Fruit fly (Drosophila melanogaster) whole organism, embryonic: ENCODE data around the gene Vm26Ac.

Source experiments
- Adf1 ChIP-seq: fragments of 200-800 bp; sonication (Bioruptor generic); IDR thresholded peaks from 2 replicates; pipeline ENCODE4 v1.3.6; 2022; ENCODE audit warnings: missing biosample characterization, missing genetic modification characterization
- Asciz ChIP-seq: fragments of 200-800 bp; sonication (Bioruptor generic); optimal IDR thresholded peaks from 2 replicates; lab custom pipeline; 2017; ENCODE audit warnings: missing biosample characterization, mild to moderate bottlenecking, missing genetic modification characterization, missing genetic modification reagents
- CG11695 ChIP-seq: fragments of 200-800 bp; sonication (Bioruptor generic); IDR thresholded peaks from 3 replicates; pipeline ENCODE4 v1.3.6; 2022; ENCODE audit warnings: missing biosample characterization, missing genetic modification characterization
- CG1233 ChIP-seq: fragments of 200-800 bp; sonication (Bioruptor generic); optimal IDR thresholded peaks from 4 replicates; lab custom pipeline; 2018; ENCODE audit warnings: missing biosample characterization, mild to moderate bottlenecking, missing genetic modification characterization
- CG13123 ChIP-seq: fragments of 200-800 bp; sonication (Bioruptor generic); optimal IDR thresholded peaks from 2 replicates; lab custom pipeline; 2016; ENCODE audit warnings: missing biosample characterization, missing genetic modification characterization
- CG13424 ChIP-seq: fragments of 200-800 bp; sonication (Bioruptor generic); optimal IDR thresholded peaks from 2 replicates; lab custom pipeline; 2019; ENCODE audit warnings: missing biosample characterization, mild to moderate bottlenecking, missing genetic modification characterization, moderate library complexity
- CG15011 ChIP-seq: fragments of 200-800 bp; sonication (Bioruptor generic); optimal IDR thresholded peaks from 3 replicates; lab custom pipeline; 2018; ENCODE audit warnings: missing biosample characterization, mild to moderate bottlenecking, missing genetic modification characterization
- CG15601 ChIP-seq: fragments of 200-800 bp; sonication (Bioruptor generic); optimal IDR thresholded peaks from 3 replicates; lab custom pipeline; 2019; ENCODE audit warnings: missing biosample characterization, mild to moderate bottlenecking, missing genetic modification characterization, moderate library complexity
- CG1603 ChIP-seq: fragments of 200-800 bp; sonication (Bioruptor generic); optimal IDR thresholded peaks from 2 replicates; lab custom pipeline; 2019; ENCODE audit warnings: missing biosample characterization, mild to moderate bottlenecking, missing genetic modification characterization, moderate library complexity
- CG17328 ChIP-seq: fragments of 200-800 bp; sonication (Bioruptor generic); IDR thresholded peaks from 2 replicates; pipeline ENCODE4 v1.3.6; 2022; ENCODE audit warnings: missing biosample characterization, missing genetic modification characterization
- CG18262 ChIP-seq: fragments of 200-800 bp; optimal IDR thresholded peaks from 3 replicates; lab custom pipeline; 2019; ENCODE audit warnings: missing biosample characterization, mild to moderate bottlenecking, missing genetic modification characterization, moderate library complexity
- CG2116 ChIP-seq: fragments of 200-800 bp; sonication (Bioruptor generic); optimal IDR thresholded peaks from 3 replicates; lab custom pipeline; 2018; ENCODE audit warnings: missing biosample characterization, mild to moderate bottlenecking, missing genetic modification characterization
- CG32532 ChIP-seq: fragments of 200-800 bp; sonication (Bioruptor generic); IDR thresholded peaks from 2 replicates; pipeline ENCODE4 v1.3.6; 2022; ENCODE audit warnings: missing biosample characterization, missing genetic modification characterization
- CG3407 ChIP-seq: fragments of 200-800 bp; sonication (Bioruptor generic); optimal IDR thresholded peaks from 2 replicates; lab custom pipeline; 2018; ENCODE audit warnings: missing biosample characterization, mild to moderate bottlenecking, missing genetic modification characterization
- CG4328 ChIP-seq: fragments of 200-800 bp; sonication (Bioruptor generic); optimal IDR thresholded peaks from 3 replicates; lab custom pipeline; 2017; ENCODE audit warnings: missing biosample characterization, missing genetic modification reagents, missing genetic modification characterization
- CG6254 ChIP-seq: fragments of 200-800 bp; sonication (Bioruptor generic); optimal IDR thresholded peaks from 3 replicates; lab custom pipeline; 2017; ENCODE audit warnings: mild to moderate bottlenecking, missing biosample characterization, missing genetic modification reagents, missing genetic modification characterization
- CG7556 ChIP-seq: fragments of 200-800 bp; sonication (Bioruptor generic); optimal IDR thresholded peaks from 2 replicates; lab custom pipeline; 2017; ENCODE audit warnings: missing biosample characterization, mild to moderate bottlenecking, missing genetic modification characterization
- CG7839 ChIP-seq: fragments of 200-800 bp; sonication (Bioruptor generic); optimal IDR thresholded peaks from 3 replicates; lab custom pipeline; 2018; ENCODE audit warnings: missing biosample characterization, mild to moderate bottlenecking, missing genetic modification characterization, moderate library complexity
- CG8290 ChIP-seq, 3 experiments: fragments of 200-800 bp; sonication (Bioruptor generic); optimal IDR thresholded peaks; 2 replicates each; lab custom pipeline; 2016 to 2019; ENCODE audit warnings: missing biosample characterization in 3 of 3, missing genetic modification characterization in 3 of 3, mild to moderate bottlenecking in 2 of 3, moderate library complexity in 1 of 3
- CG9797 ChIP-seq: fragments of 200-800 bp; sonication (Bioruptor generic); optimal IDR thresholded peaks from 3 replicates; lab custom pipeline; 2018; ENCODE audit warnings: missing biosample characterization, mild to moderate bottlenecking, missing genetic modification characterization
- HLH3B ChIP-seq: fragments of 200-800 bp; sonication (Bioruptor generic); IDR thresholded peaks from 2 replicates; pipeline ENCODE4 v1.3.6; 2022; ENCODE audit warnings: missing biosample characterization, missing genetic modification characterization
- HLH4C ChIP-seq: fragments of 200-800 bp; sonication (Bioruptor generic); IDR thresholded peaks from 3 replicates; pipeline ENCODE4 v1.3.6; 2022; ENCODE audit warnings: missing biosample characterization, missing genetic modification characterization; ENCODE audit not compliant: partially characterized antibody
- Hey ChIP-seq: fragments of 200-800 bp; sonication (Bioruptor generic); optimal IDR thresholded peaks from 3 replicates; lab custom pipeline; 2018; ENCODE audit warnings: missing biosample characterization, mild to moderate bottlenecking, missing genetic modification characterization
- Max ChIP-seq: fragments of 200-800 bp; sonication (Bioruptor generic); optimal IDR thresholded peaks from 2 replicates; lab custom pipeline; 2016; ENCODE audit warnings: missing biosample characterization, mild to moderate bottlenecking, missing genetic modification characterization
- Med ChIP-seq: fragments of 200-800 bp; sonication (Bioruptor generic); peaks from one replicate; lab custom pipeline; 2016; ENCODE audit warnings: missing biosample characterization, missing genetic modification characterization, mild to moderate bottlenecking, inconsistent platforms, moderate library complexity
- NC2β ChIP-seq: fragments of 200-800 bp; sonication (Bioruptor generic); optimal IDR thresholded peaks from 2 replicates; lab custom pipeline; 2016; ENCODE audit warnings: missing biosample characterization, missing genetic modification characterization
- NK7.1 ChIP-seq: fragments of 200-800 bp; sonication (Bioruptor generic); optimal IDR thresholded peaks from 3 replicates; lab custom pipeline; 2016; ENCODE audit warnings: missing biosample characterization, missing genetic modification characterization
- Nf-YC ChIP-seq: fragments of 200-800 bp; optimal IDR thresholded peaks from 3 replicates; lab custom pipeline; 2019; ENCODE audit warnings: missing biosample characterization, mild to moderate bottlenecking, missing genetic modification characterization, moderate library complexity
- Ravus ChIP-seq: fragments of 200-800 bp; sonication (Bioruptor generic); IDR thresholded peaks from 2 replicates; pipeline ENCODE4 v1.3.6; 2022; ENCODE audit warnings: missing biosample characterization, missing genetic modification characterization
- Rfx ChIP-seq: fragments of 200-800 bp; sonication (Bioruptor generic); IDR thresholded peaks from 2 replicates; pipeline ENCODE4 v1.3.6; 2022; ENCODE audit warnings: missing biosample characterization, missing genetic modification characterization
- Rx ChIP-seq: fragments of 200-800 bp; sonication (Bioruptor generic); IDR thresholded peaks from 2 replicates; pipeline ENCODE4 v1.3.6; 2022; ENCODE audit warnings: missing biosample characterization, missing genetic modification characterization
- Side ChIP-seq: fragments of 200-800 bp; sonication (Bioruptor generic); optimal IDR thresholded peaks from 2 replicates; lab custom pipeline; 2016; ENCODE audit warnings: missing biosample characterization, missing genetic modification characterization
- Xrp1 ChIP-seq: fragments of 200-800 bp; sonication (Bioruptor generic); IDR thresholded peaks from 2 replicates; pipeline ENCODE4 v1.3.6; 2022; ENCODE audit warnings: missing biosample characterization, missing genetic modification characterization
- crp ChIP-seq, 2 experiments: fragments of 200-800 bp; sonication (Bioruptor generic); optimal IDR thresholded peaks; 2 replicates in 1 of 2; 3 replicates in 1 of 2; lab custom pipeline; 2017; ENCODE audit warnings: missing biosample characterization in 2 of 2, missing genetic modification characterization in 2 of 2, mild to moderate bottlenecking in 1 of 2, moderate library complexity in 1 of 2
- dimm ChIP-seq: fragments of 200-800 bp; sonication (Bioruptor generic); IDR thresholded peaks from 2 replicates; pipeline ENCODE4 v1.3.6; 2022; ENCODE audit warnings: missing biosample characterization, missing genetic modification characterization
- en ChIP-seq: fragments of 200-800 bp; sonication (Bioruptor generic); optimal IDR thresholded peaks from 2 replicates; lab custom pipeline; 2016; ENCODE audit warnings: missing biosample characterization, missing genetic modification characterization
- exex ChIP-seq: fragments of 200-800 bp; sonication (Bioruptor generic); optimal IDR thresholded peaks from 4 replicates; lab custom pipeline; 2018; ENCODE audit warnings: missing biosample characterization, mild to moderate bottlenecking, missing genetic modification characterization, moderate library complexity
- fd96Cb ChIP-seq: fragments of 200-800 bp; sonication (Bioruptor generic); optimal IDR thresholded peaks from 2 replicates; lab custom pipeline; 2018; ENCODE audit warnings: missing biosample characterization, mild to moderate bottlenecking, missing genetic modification characterization, moderate library complexity
- her ChIP-seq: fragments of 200-800 bp; sonication (Bioruptor generic); optimal IDR thresholded peaks from 2 replicates; lab custom pipeline; 2016; ENCODE audit warnings: missing biosample characterization, missing genetic modification characterization
- klu ChIP-seq: fragments of 200-800 bp; sonication (Bioruptor generic); IDR thresholded peaks from 2 replicates; pipeline ENCODE4 v1.3.6; 2022; ENCODE audit warnings: missing biosample characterization, missing genetic modification characterization
- lab ChIP-seq: fragments of 200-800 bp; sonication (Bioruptor generic); optimal IDR thresholded peaks from 3 replicates; lab custom pipeline; 2017; ENCODE audit warnings: missing biosample characterization, missing genetic modification characterization, mild to moderate bottlenecking, moderate library complexity, missing genetic modification reagents
- oc ChIP-seq: fragments of 200-800 bp; sonication (Bioruptor generic); optimal IDR thresholded peaks from 2 replicates; lab custom pipeline; 2018; ENCODE audit warnings: missing biosample characterization, mild to moderate bottlenecking, missing genetic modification characterization, moderate library complexity
- onecut ChIP-seq: fragments of 200-800 bp; sonication (Bioruptor generic); IDR thresholded peaks from 2 replicates; pipeline ENCODE4 v1.3.6; 2022; ENCODE audit warnings: missing biosample characterization, missing genetic modification characterization
- otp ChIP-seq: fragments of 200-800 bp; sonication (Bioruptor generic); IDR thresholded peaks from 3 replicates; pipeline ENCODE4, ENCODE4 v1.3.6; 2022; ENCODE audit warnings: missing biosample characterization, missing genetic modification characterization
- p53 ChIP-seq: fragments of 200-800 bp; sonication (Bioruptor generic); optimal IDR thresholded peaks from 2 replicates; lab custom pipeline; 2016; ENCODE audit warnings: missing biosample characterization, missing genetic modification characterization
- pum ChIP-seq: fragments of 200-800 bp; sonication (Bioruptor generic); optimal IDR thresholded peaks from 2 replicates; lab custom pipeline; 2016; ENCODE audit warnings: missing biosample characterization, missing genetic modification characterization
- sd ChIP-seq: fragments of 200-800 bp; sonication (Bioruptor generic); optimal IDR thresholded peaks from 3 replicates; lab custom pipeline; 2018; ENCODE audit warnings: missing biosample characterization, mild to moderate bottlenecking, missing genetic modification characterization, moderate library complexity
- sna ChIP-seq: fragments of 200-800 bp; sonication (Bioruptor generic); IDR thresholded peaks from 2 replicates; pipeline ENCODE4 v1.3.6; 2022; ENCODE audit warnings: missing biosample characterization, missing genetic modification characterization; ENCODE audit not compliant: partially characterized antibody
- tgo ChIP-seq: fragments of 200-800 bp; sonication (Bioruptor generic); IDR thresholded peaks from 3 replicates; pipeline ENCODE4 v1.3.6; 2022; ENCODE audit warnings: missing biosample characterization, missing genetic modification characterization
- tll ChIP-seq, 2 experiments: fragments of 200-800 bp in 1 of 2; fragments of >200 bp in 1 of 2; sonication (Bioruptor generic) in 1 of 2; optimal IDR thresholded peaks; 2 replicates each; lab custom pipeline; 2017 to 2019; ENCODE audit warnings: missing biosample characterization in 2 of 2, missing genetic modification characterization in 2 of 2, mild to moderate bottlenecking in 1 of 2, moderate library complexity in 1 of 2

Gene Vm26Ac

dm6 chr2L:5974122-5974521 is 15.7 kb upstream of the Vm26Ac start (continued):
- TF ChIP-seq CG13424 (peak; percentile 66), CG13123 (GFP tag; lab: Kevin White, UChicago) (peak; percentile 58), tll (GFP tag; optimal IDR thresholded peaks at IDR 0.05; lab: Kevin White, UChicago) (no peak), pum (GFP tag; lab: Kevin White, UChicago) (no peak), CG15601 (peak; percentile 82), crp (GFP tag; optimal IDR thresholded peaks at IDR 0.05; lab: Kevin White, UChicago) (no peak), Xrp1 (GFP tag; lab: Robert Waterston, UW) (peak; percentile 64; the same call in 1 of the 2 replicates), CG32532 (peak; percentile 21; the same call in 1 of the 2 replicates), klu (no peak), Max (GFP tag; lab: Kevin White, UChicago) (peak; percentile 14), Adf1 (0 out of 2 replicates have a peak, but pooled peaks have one; percentile 15), lab (GFP tag; lab: Kevin White, UChicago) (peak; percentile 89), dimm (no peak), CG15011 (GFP tag; lab: Kevin White, UChicago) (peak; percentile 59), exex (tag; lab: Kevin White, UChicago) (peak; percentile 31), Ravus (GFP tag; lab: Robert Waterston, UW) (no peak), CG7839 (tag; lab: Kevin White, UChicago) (peak; percentile 38), HLH4C (GFP tag; lab: Robert Waterston, UW) (no peak), Hey (tag; lab: Kevin White, UChicago) (peak; percentile 62), CG11695 (GFP tag; lab: Robert Waterston, UW) (peak; percentile 27; the same call in 1 of the 3 replicates), Rx (no peak; the same call in 1 of the 2 replicates), oc (tag; lab: Kevin White, UChicago) (no peak), onecut (peak; percentile 66), CG3407 (GFP tag; lab: Kevin White, UChicago) (peak; percentile 76), fd96Cb (peak; percentile 4), Nf-YC (peak; percentile 13), p53 (GFP tag; lab: Kevin White, UChicago) (no peak), CG18262 (tag; lab: Kevin White, UChicago) (peak; percentile 38), her (GFP tag; lab: Kevin White, UChicago) (peak; percentile 27), CG17328 (no peak), Rfx (peak; percentile 36; the same call in 1 of the 2 replicates), CG1603 (tag; lab: Kevin White, UChicago) (peak; percentile 32), Side (no peak), NC2β (no peak), sd (peak; percentile 42), CG1233 (peak; percentile 82), tgo (GFP tag; lab: Robert Waterston, UW) (no peak), NK7.1 (GFP tag; lab: Kevin White, UChicago) (peak; percentile 9), en (GFP tag; lab: Kevin White, UChicago) (no peak), otp (GFP tag; lab: Robert Waterston, UW) (peak; percentile 77; the same call in 2 of the 3 replicates), HLH3B (GFP tag; lab: Robert Waterston, UW) (peak; percentile 64; the same call in 1 of the 2 replicates), sna (GFP tag; lab: Robert Waterston, UW) (no peak), CG7556 (GFP tag; lab: Kevin White, UChicago) (peak; percentile 58), CG4328 (GFP tag; lab: Kevin White, UChicago) (peak; percentile 78), CG6254 (peak; percentile 42), CG9797 (no peak), Med (GFP tag; lab: Kevin White, UChicago) (peak; percentile 91), Asciz (GFP tag; lab: Kevin White, UChicago) (peak; percentile 79), CG2116 (GFP tag; lab: Kevin White, UChicago) (peak; percentile 9), CG8290 (GFP tag; optimal IDR thresholded peaks at IDR 0.05; lab: Kevin White, UChicago) (peak; percentile 15), CG8290 (tag; optimal IDR thresholded peaks at IDR 0.05; lab: Kevin White, UChicago) (peak in 1 of 2 experiments; percentile 87)
